Worm (Caenorhabditis elegans): ENCODE results near the gene sax-7.

sax-7 gene

ce11 chrIV:8086552-8086951 lies 24.1 kb downstream of the sax-7 start, which contains the start of gene nsy-7:
Gene nsy-7 (minus strand): TSS chrIV:8086652.
- TF ChIP-seq aptf-2 (GFP tag; conservative IDR thresholded peaks at IDR 0.05) = no peak
- TF ChIP-seq ama-1 (optimal IDR thresholded peaks at IDR 0.05) = no peak
- TF ChIP-seq ama-1 (GFP tag; optimal IDR thresholded peaks at IDR 0.05) = no peak
- no peak for TF ChIP-seq mcd-1 (GFP tag; IDR thresholded peaks at IDR 0.05)
- TF ChIP-seq madf-6 (GFP tag; IDR thresholded peaks at IDR 0.05) = no peak
- no peak for TF ChIP-seq lir-1 (GFP tag; conservative IDR thresholded peaks at IDR 0.05)
- TF ChIP-seq rec-8 (tag; optimal IDR thresholded peaks at IDR 0.05) = no peak
- no peak for TF ChIP-seq ekl-4 (GFP tag; IDR thresholded peaks at IDR 0.05)
- TF ChIP-seq F49E8.2 (tag; optimal IDR thresholded peaks at IDR 0.05; ENCODE audit: insufficient read depth) = no peak
- TF ChIP-seq F39B2.1 (GFP tag; IDR thresholded peaks at IDR 0.05) = no peak
- TF ChIP-seq pha-4 (tag; optimal IDR thresholded peaks at IDR 0.05) = no peak
- TF ChIP-seq Y53G8AR.9 (GFP tag; conservative IDR thresholded peaks at IDR 0.05) = no peak
- TF ChIP-seq xnd-1 (tag; optimal IDR thresholded peaks at IDR 0.05) = no peak
- no peak for TF ChIP-seq attf-6 (GFP tag; IDR thresholded peaks at IDR 0.05)
- no peak for TF ChIP-seq sea-2 (GFP tag; IDR thresholded peaks at IDR 0.05)
- no peak for TF ChIP-seq C06A6.2 (GFP tag; conservative IDR thresholded peaks at IDR 0.05)
- no peak for TF ChIP-seq mxl-1 (tag; optimal IDR thresholded peaks at IDR 0.05)
- no peak for TF ChIP-seq Y67H2A.10 (GFP tag; conservative IDR thresholded peaks at IDR 0.05)
- no peak for TF ChIP-seq chd-7 (tag; optimal IDR thresholded peaks at IDR 0.05)
- no peak for TF ChIP-seq ztf-18 (tag; optimal IDR thresholded peaks at IDR 0.05)

- TF ChIP-seq aptf-3 (GFP tag; IDR thresholded peaks at IDR 0.05) = no peak
- no peak for TF ChIP-seq hrde-1 (tag; optimal IDR thresholded peaks at IDR 0.05; ENCODE audit: borderline replicate concordance)
- TF ChIP-seq attf-6 (GFP tag; IDR thresholded peaks at IDR 0.05) = no peak
Measured at ce11 chrIV:8091539-8091938, 29.1 kb downstream of the sax-7 start.

- TF ChIP-seq bed-1 (GFP tag; IDR thresholded peaks at IDR 0.05) (no peak), F10E7.11 (tag; optimal IDR thresholded peaks at IDR 0.05) (no peak), D2030.7 (GFP tag; IDR thresholded peaks at IDR 0.05) (no peak), attf-6 (GFP tag; IDR thresholded peaks at IDR 0.05) (no peak), snpc-1.3 (tag; optimal IDR thresholded peaks at IDR 0.05; ENCODE audit: insufficient read depth) (no peak), sdz-38 (tag; optimal IDR thresholded peaks at IDR 0.05) (no peak), F33H1.4 (GFP tag; IDR thresholded peaks at IDR 0.05) (no peak), nhr-80 (tag; optimal IDR thresholded peaks at IDR 0.05) (no peak), Y79H2A.3 (GFP tag; conservative IDR thresholded peaks at IDR 0.05) (no peak), egl-18 (GFP tag; IDR thresholded peaks at IDR 0.05) (no peak)
Measured at ce11 chrIV:8096375-8096774, 33.9 kb downstream of the sax-7 start.

ce11 chrIV:8099601-8100000 lies 37.1 kb downstream of the sax-7 start, which contains the start of gene Y42H9AR.2:
Gene Y42H9AR.2 (plus strand): TSS chrIV:8099901.
- TF ChIP-seq fkh-3 (tag; optimal IDR thresholded peaks at IDR 0.05) = no peak
- no peak for TF ChIP-seq ztf-25 (GFP tag; IDR thresholded peaks at IDR 0.05)
- TF ChIP-seq let-607 (tag; optimal IDR thresholded peaks at IDR 0.05) = no peak
- no peak for TF ChIP-seq snpc-1.1 (tag; optimal IDR thresholded peaks at IDR 0.05; ENCODE audit: insufficient read depth)
- TF ChIP-seq T26A5.8 (tag; optimal IDR thresholded peaks at IDR 0.05) = no peak
- TF ChIP-seq lin-35 (GFP tag; optimal IDR thresholded peaks at IDR 0.05) = no peak
- no peak for TF ChIP-seq F37B4.10 (GFP tag; IDR thresholded peaks at IDR 0.05)
- no peak for TF ChIP-seq ceh-27 (GFP tag; optimal IDR thresholded peaks at IDR 0.05)
- no peak for TF ChIP-seq let-526 (GFP tag; IDR thresholded peaks at IDR 0.05)
- no peak for TF ChIP-seq C06A6.2 (GFP tag; conservative IDR thresholded peaks at IDR 0.05)
- TF ChIP-seq tlf-1 (GFP tag; optimal IDR thresholded peaks at IDR 0.05) = no peak
- no peak for TF ChIP-seq lsl-1 (GFP tag; optimal IDR thresholded peaks at IDR 0.05)

Data from whole organism, young adult.